Fruit fly (Drosophila melanogaster) whole organism, wandering third instar larva: Measurements from ENCODE around the gene ninaB.

Experiments used
- Abd-B ChIP-seq: fragments of >200 bp; optimal IDR thresholded peaks from 2 replicates; lab custom pipeline; 2017; ENCODE audit warnings: missing biosample characterization, missing genetic modification characterization
- CG32264 ChIP-seq: fragments of 200-800 bp; sonication (Bioruptor generic); optimal IDR thresholded peaks from 2 replicates; lab custom pipeline; 2016; ENCODE audit warnings: missing biosample characterization, missing genetic modification characterization
- CG9705 ChIP-seq: fragments of 200-800 bp; sonication (Bioruptor generic); optimal IDR thresholded peaks from 2 replicates; lab custom pipeline; 2018; ENCODE audit warnings: missing biosample characterization, mild to moderate bottlenecking, missing genetic modification characterization
- CrebA ChIP-seq: fragments of 200-800 bp; sonication (Bioruptor generic); optimal IDR thresholded peaks from 2 replicates; lab custom pipeline; 2016; ENCODE audit warnings: missing biosample characterization, mild to moderate bottlenecking, missing genetic modification characterization, borderline replicate concordance
- Dif ChIP-seq: fragments of 200-275, 200-300 bp; sonication (Bioruptor generic); optimal IDR thresholded peaks from 2 replicates; lab custom pipeline; 2018; ENCODE audit warnings: missing biosample characterization, missing genetic modification characterization; ENCODE audit not compliant: partially characterized antibody
- GATAd ChIP-seq: sonication (Bioruptor generic); optimal IDR thresholded peaks from 2 replicates; lab custom pipeline; 2016; ENCODE audit warnings: missing biosample characterization, missing genetic modification characterization
- HLH106 ChIP-seq: fragments of 200-800 bp; optimal IDR thresholded peaks from 3 replicates; lab custom pipeline; 2019; ENCODE audit warnings: missing biosample characterization, mild to moderate bottlenecking, missing genetic modification characterization, moderate library complexity
- Hr78 ChIP-seq: fragments of >200 bp; optimal IDR thresholded peaks from 2 replicates; lab custom pipeline; 2017; ENCODE audit warnings: missing biosample characterization, missing genetic modification characterization
- Hr83 ChIP-seq: fragments of 200-300 bp; sonication (Bioruptor generic); optimal IDR thresholded peaks from 2 replicates; lab custom pipeline; 2016; ENCODE audit warnings: missing biosample characterization, mild to moderate bottlenecking, missing genetic modification characterization, moderate library complexity; ENCODE audit not compliant: poor library complexity, severe bottlenecking
- Jra ChIP-seq: sonication (Bioruptor generic); optimal IDR thresholded peaks from 2 replicates; lab custom pipeline; 2016; ENCODE audit warnings: missing biosample characterization, missing genetic modification characterization
- Mio ChIP-seq: sonication (Bioruptor generic); optimal IDR thresholded peaks from 2 replicates; lab custom pipeline; 2016; ENCODE audit warnings: missing biosample characterization, missing genetic modification characterization
- N ChIP-seq: fragments of >200 bp; optimal IDR thresholded peaks from 2 replicates; lab custom pipeline; 2018; ENCODE audit warnings: missing biosample characterization, missing external identifiers, missing genetic modification characterization
- OdsH ChIP-seq: fragments of 200-800 bp; sonication (Bioruptor generic); optimal IDR thresholded peaks from 2 replicates; lab custom pipeline; 2016; ENCODE audit warnings: missing biosample characterization, mild to moderate bottlenecking, missing genetic modification characterization
- Rel ChIP-seq, 2 experiments: fragments of 200-800 bp; sonication (Bioruptor generic) in 1 of 2; optimal IDR thresholded peaks; 2 replicates in 1 of 2; 3 replicates in 1 of 2; lab custom pipeline; 2016 to 2019; ENCODE audit warnings: mild to moderate bottlenecking in 2 of 2, missing biosample characterization in 2 of 2, missing genetic modification characterization in 2 of 2, moderate library complexity in 1 of 2
- Sp1 ChIP-seq: fragments of 200-800 bp; sonication (Bioruptor generic); optimal IDR thresholded peaks from 3 replicates; lab custom pipeline; 2019; ENCODE audit warnings: missing biosample characterization, mild to moderate bottlenecking, missing genetic modification characterization, moderate library complexity
- Vsx2 ChIP-seq: fragments of 200-300, 225-300 bp; sonication (Bioruptor generic); optimal IDR thresholded peaks from 2 replicates; lab custom pipeline; 2018; ENCODE audit warnings: missing biosample characterization, missing genetic modification characterization; ENCODE audit not compliant: partially characterized antibody
- br ChIP-seq: fragments of 200-800 bp; sonication (Bioruptor generic); optimal IDR thresholded peaks from 2 replicates; lab custom pipeline; 2016; ENCODE audit warnings: missing biosample characterization, missing genetic modification characterization
- dl ChIP-seq, 2 experiments: fragments of 175-275, 200-275 bp in 1 of 2; fragments of 200-275 bp in 1 of 2; sonication (Bioruptor generic); optimal IDR thresholded peaks; lab custom pipeline; 2018; ENCODE audit warnings: mild to moderate bottlenecking in 2 of 2, missing biosample characterization in 2 of 2, missing genetic modification characterization in 2 of 2, moderate library complexity in 2 of 2; ENCODE audit not compliant: partially characterized antibody in 2 of 2, insufficient read depth in 1 of 2
- dmrt93B ChIP-seq: fragments of 200-800 bp; sonication (Bioruptor generic); optimal IDR thresholded peaks from 2 replicates; lab custom pipeline; 2018; ENCODE audit warnings: missing biosample characterization, mild to moderate bottlenecking, missing genetic modification characterization
- dsf ChIP-seq: sonication (Bioruptor generic); optimal IDR thresholded peaks from 2 replicates; lab custom pipeline; 2016; ENCODE audit warnings: missing biosample characterization, missing genetic modification characterization, borderline replicate concordance
- foxo ChIP-seq, 2 experiments: fragments of 200-800 bp; sonication (Bioruptor generic); optimal IDR thresholded peaks; 2 replicates in 1 of 2; 3 replicates in 1 of 2; lab custom pipeline; 2016 to 2017; ENCODE audit warnings: missing biosample characterization in 2 of 2, missing genetic modification characterization in 2 of 2
- fru ChIP-seq: fragments of 200-800 bp; sonication (Bioruptor generic); optimal IDR thresholded peaks from 3 replicates; lab custom pipeline; 2016; ENCODE audit warnings: missing biosample characterization, mild to moderate bottlenecking, missing genetic modification characterization
- h ChIP-seq: fragments of 200-800 bp; sonication (Bioruptor generic); optimal IDR thresholded peaks from 3 replicates; lab custom pipeline; 2016; ENCODE audit warnings: missing biosample characterization, mild to moderate bottlenecking, missing genetic modification characterization
- jim ChIP-seq: fragments of 175-275, 200-325 bp; sonication (Bioruptor generic); optimal IDR thresholded peaks from 2 replicates; lab custom pipeline; 2016; ENCODE audit warnings: missing biosample characterization, mild to moderate bottlenecking, missing genetic modification characterization
- lola ChIP-seq: fragments of >200 bp; optimal IDR thresholded peaks from 2 replicates; lab custom pipeline; 2017; ENCODE audit warnings: missing biosample characterization, missing genetic modification characterization
- pan ChIP-seq: fragments of >200 bp; optimal IDR thresholded peaks from 2 replicates; lab custom pipeline; 2017
- rgr ChIP-seq: fragments of 200-800 bp; sonication (Bioruptor generic); optimal IDR thresholded peaks from 3 replicates; lab custom pipeline; 2016; ENCODE audit warnings: missing biosample characterization, mild to moderate bottlenecking, missing genetic modification characterization
- sage ChIP-seq: fragments of 200-800 bp; sonication (Bioruptor generic); optimal IDR thresholded peaks from 2 replicates; lab custom pipeline; 2016; ENCODE audit warnings: missing biosample characterization, mild to moderate bottlenecking, missing genetic modification characterization
- usp ChIP-seq: fragments of >200 bp; optimal IDR thresholded peaks from 2 replicates; lab custom pipeline; 2017; ENCODE audit warnings: missing biosample characterization, missing genetic modification characterization
- woc ChIP-seq: sonication (Bioruptor generic); optimal IDR thresholded peaks from 2 replicates; lab custom pipeline; 2016; ENCODE audit warnings: missing biosample characterization, mild to moderate bottlenecking, missing genetic modification characterization

The ninaB gene

dm6 chr3R:13726795-13727194, 26.4 kb downstream of the ninaB start:
- no peak for TF ChIP-seq Vsx2
- TF ChIP-seq br (GFP tag; lab: Kevin White, UChicago) = no peak
- no peak for TF ChIP-seq N (GFP tag; lab: Kevin White, UChicago)
- TF ChIP-seq Hr83 (GFP tag; lab: Kevin White, UChicago) = no peak

- TF ChIP-seq usp (GFP tag; lab: Kevin White, UChicago) (no peak), dl (GFP tag; optimal IDR thresholded peaks at IDR 0.05; lab: Kevin White, UChicago; ENCODE audit: insufficient read depth in 1 of 2, partially characterized antibody in 2 of 2) (no peak), Dif (GFP tag; lab: Kevin White, UChicago) (no peak), dmrt93B (GFP tag; lab: Kevin White, UChicago) (no peak), woc (GFP tag; lab: Kevin White, UChicago) (no peak), CG32264 (GFP tag; lab: Kevin White, UChicago) (no peak), OdsH (GFP tag; lab: Kevin White, UChicago) (no peak), Hr78 (GFP tag; lab: Kevin White, UChicago) (no peak), Mio (GFP tag; lab: Kevin White, UChicago) (no peak), CrebA (GFP tag; lab: Kevin White, UChicago) (no peak), Abd-B (GFP tag; lab: Kevin White, UChicago) (no peak), h (no peak), rgr (no peak)
Measured at dm6 chr3R:13728897-13729296, 28.5 kb downstream of the ninaB start.

dm6 chr3R:13730005-13730404, 29.6 kb downstream of the ninaB start:
- TF ChIP-seq Sp1 (GFP tag; lab: Kevin White, UChicago) (no peak), jim (GFP tag; lab: Kevin White, UChicago) (no peak), woc (GFP tag; lab: Kevin White, UChicago) (no peak), fru (GFP tag; lab: Kevin White, UChicago) (no peak), Mio (GFP tag; lab: Kevin White, UChicago) (no peak), Rel (GFP tag; optimal IDR thresholded peaks at IDR 0.05; lab: Kevin White, UChicago) (no peak), Rel (tag; optimal IDR thresholded peaks at IDR 0.05; lab: Kevin White, UChicago) (no peak), GATAd (GFP tag; lab: Kevin White, UChicago) (no peak), rgr (no peak), Vsx2 (no peak), dl (GFP tag; optimal IDR thresholded peaks at IDR 0.05; lab: Kevin White, UChicago; ENCODE audit: insufficient read depth in 1 of 2, partially characterized antibody in 2 of 2) (no peak)

- TF ChIP-seq sage (GFP tag; lab: Kevin White, UChicago) = no peak
- no peak for TF ChIP-seq Rel (GFP tag; optimal IDR thresholded peaks at IDR 0.05; lab: Kevin White, UChicago)
- no peak for TF ChIP-seq Rel (tag; optimal IDR thresholded peaks at IDR 0.05; lab: Kevin White, UChicago)
- no peak for TF ChIP-seq CrebA (GFP tag; lab: Kevin White, UChicago)
- TF ChIP-seq Jra (GFP tag; lab: Kevin White, UChicago) = no peak
- TF ChIP-seq dsf = no peak
- no peak for TF ChIP-seq CG9705 (GFP tag; lab: Kevin White, UChicago)
- no peak for TF ChIP-seq foxo (GFP tag; optimal IDR thresholded peaks at IDR 0.05; lab: Kevin White, UChicago)
- TF ChIP-seq GATAd (GFP tag; lab: Kevin White, UChicago) = no peak
- no peak for TF ChIP-seq HLH106 (tag; lab: Kevin White, UChicago)
- no peak for TF ChIP-seq lola (GFP tag; lab: Kevin White, UChicago)
- no peak for TF ChIP-seq Vsx2
- no peak for TF ChIP-seq jim (GFP tag; lab: Kevin White, UChicago)
- TF ChIP-seq pan = no peak
- no peak for TF ChIP-seq Dif (GFP tag; lab: Kevin White, UChicago)
- no peak for TF ChIP-seq Hr78 (GFP tag; lab: Kevin White, UChicago)
Measured at dm6 chr3R:13735304-13735898, 35.0 kb downstream of the ninaB start.
